Worm (Caenorhabditis elegans): Measurements from ENCODE around the gene F32D8.7.

Gene F32D8.7

DNA sequence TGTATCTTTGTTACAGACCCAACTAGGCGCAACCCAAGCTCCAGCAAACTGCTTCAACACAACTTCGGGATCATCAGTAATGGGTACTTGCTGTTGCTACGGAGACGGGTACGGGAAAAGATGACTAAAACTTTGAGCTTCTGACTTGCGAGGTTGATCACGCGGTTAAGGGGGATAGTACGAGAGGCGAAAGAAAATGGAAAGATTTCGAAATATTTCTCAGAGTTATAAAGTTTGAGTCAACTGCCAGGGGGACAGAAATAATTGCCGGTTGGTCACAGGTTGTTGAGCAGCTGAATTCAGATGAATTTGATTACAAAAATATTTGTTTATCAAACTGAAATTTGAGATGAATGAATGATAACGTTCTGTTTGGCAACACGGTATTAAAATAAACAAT is 27.4 kb downstream of the F32D8.7 start:
- TF ChIP-seq hmg-4 (GFP tag; optimal IDR thresholded peaks at IDR 0.05), result no peak
- no peak for TF ChIP-seq ceh-13 (GFP tag; optimal IDR thresholded peaks at IDR 0.05)
- TF ChIP-seq tbx-11 (GFP tag; IDR thresholded peaks at IDR 0.05), result no peak
- no peak for TF ChIP-seq pes-1 (GFP tag; IDR thresholded peaks at IDR 0.05)
- TF ChIP-seq flt-1 (GFP tag; IDR thresholded peaks at IDR 0.05), result no peak
- no peak for TF ChIP-seq ets-7 (tag; optimal IDR thresholded peaks at IDR 0.05)
- no peak for TF ChIP-seq tra-4 (tag; optimal IDR thresholded peaks at IDR 0.05)
- TF ChIP-seq hnd-1 (tag; optimal IDR thresholded peaks at IDR 0.05), result no peak

DNA sequence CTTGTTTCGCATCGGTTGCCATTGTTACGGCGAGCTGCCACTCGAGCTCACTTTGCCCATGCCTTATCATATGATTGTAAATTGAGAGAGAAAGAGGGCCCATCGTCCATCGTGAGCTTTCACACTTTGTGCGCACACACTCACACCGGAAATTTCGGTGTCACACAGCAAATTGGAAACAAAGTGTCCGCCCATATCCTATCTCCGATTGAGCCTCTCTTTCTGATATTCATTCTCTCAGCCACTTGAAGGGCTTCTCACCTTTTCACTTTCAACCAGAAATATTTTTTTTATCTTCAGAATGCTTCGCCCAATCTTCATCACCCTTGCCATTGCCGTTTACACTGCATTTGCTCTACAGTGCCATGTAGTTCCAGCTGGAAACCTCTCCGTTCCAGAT is 31.3 kb downstream of the F32D8.7 start, which contains the start of gene F58B4.3:
TSS of gene F58B4.3 (plus strand) at position 301 of the 400 bp plus-strand sequence.
- TF ChIP-seq ceh-13 (GFP tag; optimal IDR thresholded peaks at IDR 0.05) (no peak), scrt-1 (GFP tag; IDR thresholded peaks at IDR 0.05) (no peak), B0310.2 (tag; optimal IDR thresholded peaks at IDR 0.05) (no peak), ama-1 (optimal IDR thresholded peaks at IDR 0.05) (no peak), hnd-1 (tag; optimal IDR thresholded peaks at IDR 0.05) (no peak)

DNA sequence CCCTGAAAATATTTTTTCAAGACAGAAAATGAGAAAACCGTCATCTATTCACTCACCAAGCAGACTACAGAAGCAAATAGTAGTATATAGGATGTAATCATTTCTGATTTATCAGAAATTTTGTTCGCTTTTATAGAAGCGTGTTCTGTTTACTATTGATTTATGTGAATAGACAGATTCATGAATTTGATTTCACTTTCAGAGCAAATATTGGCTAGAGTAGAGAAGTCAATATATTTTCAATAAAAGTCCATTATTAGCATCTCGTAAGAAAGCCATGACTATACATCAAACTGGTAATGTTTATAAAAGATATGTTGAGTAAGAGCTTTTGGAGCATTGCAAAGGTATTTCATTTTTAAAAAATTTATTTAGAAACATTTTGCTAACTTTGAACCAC is 33.0 kb downstream of the F32D8.7 start, which contains the start of gene scvp-1:
TSS of gene scvp-1 (minus strand) at position 101 of the 400 bp plus-strand sequence.
- no peak for TF ChIP-seq ceh-36 (tag; optimal IDR thresholded peaks at IDR 0.05)
- TF ChIP-seq F13C5.2 (tag; optimal IDR thresholded peaks at IDR 0.05), result no peak
- no peak for TF ChIP-seq pes-1 (GFP tag; IDR thresholded peaks at IDR 0.05)
- no peak for TF ChIP-seq tbx-37 (GFP tag; conservative IDR thresholded peaks at IDR 0.05)
- TF ChIP-seq scrt-1 (GFP tag; IDR thresholded peaks at IDR 0.05), result no peak
- no peak for TF ChIP-seq aly-1 (tag; optimal IDR thresholded peaks at IDR 0.05)
- no peak for TF ChIP-seq hmbx-1 (tag; optimal IDR thresholded peaks at IDR 0.05)
- TF ChIP-seq tra-4 (tag; optimal IDR thresholded peaks at IDR 0.05), result no peak
- TF ChIP-seq hnd-1 (tag; optimal IDR thresholded peaks at IDR 0.05), result no peak
- no peak for TF ChIP-seq flt-1 (GFP tag; IDR thresholded peaks at IDR 0.05)
- TF ChIP-seq ceh-13 (GFP tag; optimal IDR thresholded peaks at IDR 0.05), result no peak
- TF ChIP-seq tbx-11 (GFP tag; IDR thresholded peaks at IDR 0.05), result no peak
- no peak for TF ChIP-seq ama-1 (optimal IDR thresholded peaks at IDR 0.05)
- no peak for TF ChIP-seq ets-7 (tag; optimal IDR thresholded peaks at IDR 0.05)
- TF ChIP-seq B0310.2 (tag; optimal IDR thresholded peaks at IDR 0.05), result no peak
- no peak for TF ChIP-seq hmg-4 (GFP tag; optimal IDR thresholded peaks at IDR 0.05)
- no peak for TF ChIP-seq sea-1 (GFP tag; conservative IDR thresholded peaks at IDR 0.05)

DNA sequence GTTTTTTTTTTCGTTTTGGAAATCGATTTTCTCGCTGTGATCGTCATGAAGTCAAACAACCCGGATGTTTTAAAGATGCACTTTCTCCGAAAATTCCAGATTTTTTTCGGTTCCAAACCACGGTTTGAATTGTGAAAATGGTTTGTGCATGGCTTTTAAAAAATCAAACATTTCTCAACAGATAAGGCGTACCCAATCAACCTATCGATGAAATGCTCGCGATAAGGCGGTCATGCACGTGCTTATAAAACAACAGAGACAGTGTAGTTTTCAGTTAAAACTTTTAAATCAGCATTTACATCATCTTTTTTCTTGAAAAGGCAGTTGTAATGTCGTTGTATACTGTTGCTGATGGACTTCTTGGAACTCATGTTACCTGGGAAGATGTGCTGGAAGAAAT is 34.2 kb downstream of the F32D8.7 start, which contains the start of gene F58B4.5:
TSS of gene F58B4.5 (plus strand) at position 283 of the 400 bp plus-strand sequence.
- TF ChIP-seq scrt-1 (GFP tag; IDR thresholded peaks at IDR 0.05) (no peak), F13C5.2 (tag; optimal IDR thresholded peaks at IDR 0.05) (no peak), hmbx-1 (tag; optimal IDR thresholded peaks at IDR 0.05) (no peak), tbx-37 (GFP tag; conservative IDR thresholded peaks at IDR 0.05) (no peak), tbx-11 (GFP tag; IDR thresholded peaks at IDR 0.05) (no peak), pes-1 (GFP tag; IDR thresholded peaks at IDR 0.05) (no peak), flt-1 (GFP tag; IDR thresholded peaks at IDR 0.05) (no peak), B0310.2 (tag; optimal IDR thresholded peaks at IDR 0.05) (no peak)

DNA sequence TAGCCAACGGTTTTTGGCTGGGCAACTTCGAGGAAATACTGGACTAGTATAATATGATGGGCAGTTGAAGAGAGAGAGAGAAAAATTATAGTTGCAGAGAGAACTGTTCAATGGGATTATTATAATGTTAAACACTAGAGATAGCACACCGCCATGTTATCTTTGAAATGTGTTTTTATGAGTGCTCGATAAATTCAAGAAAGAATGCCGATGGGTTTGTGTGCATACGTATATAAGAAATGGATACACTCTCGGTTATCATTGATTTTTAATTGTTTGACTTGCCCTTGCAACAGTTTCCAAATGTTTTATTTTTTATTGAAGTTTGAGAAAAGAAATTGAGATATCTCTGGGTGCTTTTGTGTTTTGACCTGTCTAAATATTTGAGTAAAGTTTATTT is 38.4 kb downstream of the F32D8.7 start, which contains the start of gene F17C11.12:
TSS of gene F17C11.12 (minus strand) at position 240 of the 400 bp plus-strand sequence.
- TF ChIP-seq tbx-11 (GFP tag; IDR thresholded peaks at IDR 0.05), result no peak
- TF ChIP-seq hmbx-1 (tag; optimal IDR thresholded peaks at IDR 0.05), result no peak
- no peak for TF ChIP-seq ceh-13 (GFP tag; optimal IDR thresholded peaks at IDR 0.05)
- no peak for TF ChIP-seq hmg-4 (GFP tag; optimal IDR thresholded peaks at IDR 0.05)
- TF ChIP-seq ets-7 (tag; optimal IDR thresholded peaks at IDR 0.05), result no peak

DNA sequence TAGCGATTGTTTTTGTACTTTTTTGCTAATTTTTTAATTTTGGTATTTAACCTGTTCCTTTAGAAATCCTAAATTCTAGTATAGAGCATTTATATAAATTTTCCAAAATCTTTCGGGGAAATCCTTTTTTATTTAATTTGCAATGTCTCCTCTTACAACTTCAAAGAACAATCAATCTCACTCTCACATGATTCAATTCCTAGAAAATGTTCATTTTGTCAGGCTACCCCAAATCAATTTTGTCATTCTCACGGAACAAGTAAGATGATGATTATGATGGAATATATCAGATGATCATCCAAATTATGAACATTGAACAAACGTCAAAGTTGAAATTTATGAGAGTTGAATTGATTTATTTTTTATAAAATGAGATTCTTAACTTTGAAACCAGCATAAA is 39.1 kb downstream of the F32D8.7 start:
- TF ChIP-seq sea-1 (GFP tag; conservative IDR thresholded peaks at IDR 0.05) (no peak), tra-4 (tag; optimal IDR thresholded peaks at IDR 0.05) (no peak), hmbx-1 (tag; optimal IDR thresholded peaks at IDR 0.05) (no peak), ama-1 (optimal IDR thresholded peaks at IDR 0.05) (no peak), F13C5.2 (tag; optimal IDR thresholded peaks at IDR 0.05) (no peak), tbx-37 (GFP tag; conservative IDR thresholded peaks at IDR 0.05) (no peak), hnd-1 (tag; optimal IDR thresholded peaks at IDR 0.05) (no peak), ceh-13 (GFP tag; optimal IDR thresholded peaks at IDR 0.05) (no peak), B0310.2 (tag; optimal IDR thresholded peaks at IDR 0.05) (no peak), tbx-11 (GFP tag; IDR thresholded peaks at IDR 0.05) (no peak), ceh-36 (tag; optimal IDR thresholded peaks at IDR 0.05) (no peak), ets-7 (tag; optimal IDR thresholded peaks at IDR 0.05) (no peak), pes-1 (GFP tag; IDR thresholded peaks at IDR 0.05) (no peak), scrt-1 (GFP tag; IDR thresholded peaks at IDR 0.05) (no peak), aly-1 (tag; optimal IDR thresholded peaks at IDR 0.05) (no peak), flt-1 (GFP tag; IDR thresholded peaks at IDR 0.05) (no peak), hmg-4 (GFP tag; optimal IDR thresholded peaks at IDR 0.05) (no peak)

DNA sequence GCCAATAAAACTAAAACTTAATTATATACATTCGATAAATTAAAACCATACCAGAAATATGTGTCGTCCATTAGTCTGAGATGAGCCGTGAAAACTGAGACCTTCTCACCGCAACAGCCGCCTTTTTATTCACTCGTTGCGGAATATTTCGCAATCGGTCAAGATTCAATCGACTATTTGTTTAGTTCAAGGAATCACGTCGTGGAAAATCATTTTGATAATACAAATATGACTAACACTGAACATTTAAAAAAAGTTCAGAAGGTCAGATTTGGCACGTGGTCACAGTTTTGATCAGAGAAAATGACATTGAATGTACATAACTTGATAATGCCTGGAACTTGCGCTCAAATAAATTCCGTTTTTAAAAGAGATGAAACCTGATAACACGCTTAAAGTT is 40.5 kb downstream of the F32D8.7 start, which contains the start of gene F17C11.11:
TSS of gene F17C11.11 (minus strand) at position 79 of the 400 bp plus-strand sequence.
- no peak for TF ChIP-seq ceh-36 (tag; optimal IDR thresholded peaks at IDR 0.05)

DNA sequence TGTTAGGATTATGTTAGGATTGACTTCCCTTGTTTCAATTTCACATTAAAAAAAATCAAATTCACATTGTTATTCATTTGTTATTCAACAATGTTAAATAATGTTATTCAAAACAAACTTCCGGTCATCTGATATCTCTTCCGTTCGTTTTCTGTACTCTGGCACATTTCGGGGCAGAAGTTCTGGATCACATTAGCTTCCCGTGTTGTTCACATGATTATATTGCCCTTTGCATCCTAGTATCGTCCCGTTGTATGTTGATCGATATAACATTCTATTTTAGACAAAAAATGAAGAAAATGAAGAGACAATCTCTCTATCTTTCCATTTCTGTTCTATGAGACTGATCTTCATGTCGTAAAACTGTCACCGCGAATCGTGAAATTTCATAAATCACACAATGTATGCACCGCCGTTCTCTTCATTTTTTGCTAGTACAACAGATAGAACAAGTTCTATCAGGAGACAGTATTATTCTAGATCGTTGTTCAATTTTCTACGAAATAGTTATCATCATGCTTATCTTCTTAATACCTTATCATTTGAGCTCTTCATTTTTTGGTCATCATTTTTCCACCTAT is 41.8 kb downstream of the F32D8.7 start:
- no peak for TF ChIP-seq tbx-37 (GFP tag; conservative IDR thresholded peaks at IDR 0.05)
- no peak for TF ChIP-seq flt-1 (GFP tag; IDR thresholded peaks at IDR 0.05)
- TF ChIP-seq pes-1 (GFP tag; IDR thresholded peaks at IDR 0.05), result no peak
- TF ChIP-seq ceh-36 (tag; optimal IDR thresholded peaks at IDR 0.05), result no peak
- no peak for TF ChIP-seq ets-7 (tag; optimal IDR thresholded peaks at IDR 0.05)
- no peak for TF ChIP-seq ama-1 (optimal IDR thresholded peaks at IDR 0.05)
- no peak for TF ChIP-seq sea-1 (GFP tag; conservative IDR thresholded peaks at IDR 0.05)
- TF ChIP-seq scrt-1 (GFP tag; IDR thresholded peaks at IDR 0.05), result no peak
- no peak for TF ChIP-seq aly-1 (tag; optimal IDR thresholded peaks at IDR 0.05)
- no peak for TF ChIP-seq F13C5.2 (tag; optimal IDR thresholded peaks at IDR 0.05)
